Fruit fly (Drosophila melanogaster) whole organism, embryonic: ENCODE data around the gene CG13699.

Source experiments
- Blimp-1 ChIP-seq: fragments of 200-800 bp; sonication (Bioruptor generic); optimal IDR thresholded peaks from 3 replicates; lab custom pipeline; 2018; ENCODE audit warnings: missing biosample characterization, missing genetic modification characterization, mild to moderate bottlenecking, moderate library complexity, missing genetic modification reagents
- Bteb2 ChIP-seq: fragments of 200-800 bp; sonication (Bioruptor generic); optimal IDR thresholded peaks from 2 replicates; lab custom pipeline; 2016; ENCODE audit warnings: missing biosample characterization, missing genetic modification characterization
- CG11093 ChIP-seq: fragments of 200-800 bp; sonication (Bioruptor generic); IDR thresholded peaks from 3 replicates; pipeline ENCODE4 v1.3.6; 2022; ENCODE audit warnings: missing biosample characterization, missing genetic modification characterization
- CG11723 ChIP-seq: fragments of 200-800 bp; sonication (Bioruptor generic); optimal IDR thresholded peaks from 2 replicates; lab custom pipeline; 2017; ENCODE audit warnings: missing biosample characterization, mild to moderate bottlenecking, missing genetic modification characterization
- CG12769 ChIP-seq: fragments of 200-800 bp; sonication (Bioruptor generic); optimal IDR thresholded peaks from 2 replicates; lab custom pipeline; 2019; ENCODE audit warnings: missing biosample characterization, mild to moderate bottlenecking, missing genetic modification characterization, moderate library complexity
- CG15696 ChIP-seq: fragments of 200-800 bp; sonication (Bioruptor generic); optimal IDR thresholded peaks from 2 replicates; lab custom pipeline; 2019; ENCODE audit warnings: missing biosample characterization, mild to moderate bottlenecking, missing genetic modification characterization, moderate library complexity
- CG18262 ChIP-seq: fragments of 200-800 bp; optimal IDR thresholded peaks from 3 replicates; lab custom pipeline; 2019; ENCODE audit warnings: missing biosample characterization, mild to moderate bottlenecking, missing genetic modification characterization, moderate library complexity
- CG32767 ChIP-seq: fragments of 200-800 bp; sonication (Bioruptor generic); IDR thresholded peaks from 2 replicates; pipeline ENCODE4 v1.3.6; 2022; ENCODE audit warnings: missing biosample characterization, missing genetic modification characterization
- CG32772 ChIP-seq: fragments of 200-800 bp; sonication (Bioruptor generic); IDR thresholded peaks from 2 replicates; pipeline ENCODE4 v1.3.6; 2022; ENCODE audit warnings: missing biosample characterization, missing genetic modification characterization
- CG33557 ChIP-seq: fragments of 200-800 bp; sonication (Bioruptor generic); optimal IDR thresholded peaks from 2 replicates; lab custom pipeline; 2019; ENCODE audit warnings: missing biosample characterization, mild to moderate bottlenecking, missing genetic modification characterization, moderate library complexity
- CG3407 ChIP-seq: fragments of 200-800 bp; sonication (Bioruptor generic); optimal IDR thresholded peaks from 2 replicates; lab custom pipeline; 2018; ENCODE audit warnings: missing biosample characterization, mild to moderate bottlenecking, missing genetic modification characterization
- CG4360 ChIP-seq: fragments of 200-800 bp; sonication (Bioruptor generic); IDR thresholded peaks from 2 replicates; pipeline ENCODE4 v1.3.6; 2022; ENCODE audit warnings: missing biosample characterization, missing genetic modification characterization
- CG4404 ChIP-seq: fragments of 200-800 bp; sonication (Bioruptor generic); IDR thresholded peaks from 2 replicates; pipeline ENCODE4 v1.3.6; 2022; ENCODE audit warnings: missing biosample characterization, missing genetic modification characterization
- CG4617 ChIP-seq: fragments of 200-800 bp; sonication (Bioruptor generic); optimal IDR thresholded peaks from 3 replicates; lab custom pipeline; 2016; ENCODE audit warnings: missing biosample characterization, missing genetic modification characterization, borderline replicate concordance
- CG4820 ChIP-seq: fragments of 200-800 bp; sonication (Bioruptor generic); optimal IDR thresholded peaks from 3 replicates; lab custom pipeline; 2016; ENCODE audit warnings: missing biosample characterization, missing genetic modification characterization
- CG6654 ChIP-seq: fragments of 200-800 bp; sonication (Bioruptor generic); optimal IDR thresholded peaks from 2 replicates; lab custom pipeline; 2017; ENCODE audit warnings: missing biosample characterization, mild to moderate bottlenecking, missing genetic modification characterization
- CG6683 ChIP-seq: fragments of 200-800 bp; sonication (Bioruptor generic); optimal IDR thresholded peaks from 2 replicates; lab custom pipeline; 2017; ENCODE audit warnings: missing biosample characterization, mild to moderate bottlenecking, missing genetic modification characterization, missing genetic modification reagents
- CG8765 ChIP-seq: fragments of 200-800 bp; sonication (Bioruptor generic); IDR thresholded peaks from 2 replicates; pipeline ENCODE4 v1.3.6; 2022; ENCODE audit warnings: missing biosample characterization, missing genetic modification characterization
- CG9817 ChIP-seq: fragments of 200-800 bp; sonication (Bioruptor generic); optimal IDR thresholded peaks from 2 replicates; lab custom pipeline; 2018; ENCODE audit warnings: missing biosample characterization, mild to moderate bottlenecking, missing genetic modification characterization, moderate library complexity
- Deaf1 ChIP-seq: fragments of 200-800 bp; optimal IDR thresholded peaks from 3 replicates; lab custom pipeline; 2019; ENCODE audit warnings: missing biosample characterization, mild to moderate bottlenecking, missing genetic modification characterization, moderate library complexity
- Dek ChIP-seq: fragments of 200-800 bp; sonication (Bioruptor generic); optimal IDR thresholded peaks from 3 replicates; lab custom pipeline; 2019; ENCODE audit warnings: missing biosample characterization, mild to moderate bottlenecking, missing genetic modification characterization, moderate library complexity
- Dfd ChIP-seq, 2 experiments: fragments of >200 bp; optimal IDR thresholded peaks; 2 replicates each; lab custom pipeline; 2017; ENCODE audit warnings: missing biosample characterization in 2 of 2, missing genetic modification characterization in 2 of 2
- Dip2 ChIP-seq: fragments of 200-800 bp; sonication (Bioruptor generic); IDR thresholded peaks from 2 replicates; pipeline ENCODE4 v1.3.6; 2022; ENCODE audit warnings: missing biosample characterization, missing genetic modification characterization
- Dll ChIP-seq: fragments of 200-800 bp; sonication (Bioruptor generic); IDR thresholded peaks from 4 replicates; pipeline ENCODE4 v1.3.6; 2022; ENCODE audit warnings: missing biosample characterization, missing genetic modification characterization; ENCODE audit not compliant: partially characterized antibody
- Eip74EF ChIP-seq, 2 experiments: fragments of 200-800 bp in 1 of 2; fragments of >200 bp in 1 of 2; sonication (Bioruptor generic) in 1 of 2; optimal IDR thresholded peaks; 2 replicates each; lab custom pipeline; 2017 to 2019; ENCODE audit warnings: missing biosample characterization in 2 of 2, missing genetic modification characterization in 2 of 2, mild to moderate bottlenecking in 1 of 2, moderate library complexity in 1 of 2
- HLHmδ ChIP-seq: fragments of 200-800 bp; sonication (Bioruptor generic); optimal IDR thresholded peaks from 2 replicates; lab custom pipeline; 2018; ENCODE audit warnings: missing biosample characterization, mild to moderate bottlenecking, missing genetic modification characterization, moderate library complexity
- Hr78 ChIP-seq, 2 experiments: fragments of 200-800 bp in 1 of 2; fragments of >200 bp in 1 of 2; sonication (Bioruptor generic) in 1 of 2; optimal IDR thresholded peaks; 2 replicates each; lab custom pipeline; 2017 to 2019; ENCODE audit warnings: missing biosample characterization in 2 of 2, missing genetic modification characterization in 2 of 2, mild to moderate bottlenecking in 1 of 2, moderate library complexity in 1 of 2
- Oaz ChIP-seq: fragments of 200-800 bp; sonication (Bioruptor generic); IDR thresholded peaks from 2 replicates; pipeline ENCODE4 v1.3.6; 2022; ENCODE audit warnings: missing biosample characterization, missing genetic modification characterization
- Pdp1 ChIP-seq, 2 experiments: fragments of 200-800 bp; sonication (Bioruptor generic); optimal IDR thresholded peaks; 3 replicates each; lab custom pipeline; 2016; ENCODE audit warnings: missing biosample characterization in 2 of 2, missing genetic modification characterization in 2 of 2, mild to moderate bottlenecking in 1 of 2, moderate library complexity in 1 of 2
- Trl ChIP-seq, 3 experiments: fragments of >200 bp in 2 of 3; fragments of 200-800 bp in 1 of 3; sonication (Bioruptor generic) in 1 of 3; optimal IDR thresholded peaks; 2 replicates in 1 of 3; 3 replicates in 2 of 3; lab custom pipeline; 2016 to 2017; ENCODE audit warnings: missing biosample characterization in 1 of 3, missing genetic modification characterization in 1 of 3
- ac ChIP-seq: fragments of 200-800 bp; sonication (Bioruptor generic); optimal IDR thresholded peaks from 3 replicates; lab custom pipeline; 2017; ENCODE audit warnings: missing biosample characterization, mild to moderate bottlenecking, missing genetic modification characterization
- amos ChIP-seq: fragments of 200-800 bp; sonication (Bioruptor generic); IDR thresholded peaks from 2 replicates; pipeline ENCODE4 v1.3.6; 2022; ENCODE audit warnings: missing biosample characterization, missing genetic modification characterization; ENCODE audit not compliant: partially characterized antibody
- cg ChIP-seq: fragments of 200-800 bp; sonication (Bioruptor generic); optimal IDR thresholded peaks from 3 replicates; lab custom pipeline; 2019; ENCODE audit warnings: missing biosample characterization, mild to moderate bottlenecking, missing genetic modification characterization, moderate library complexity
- crol ChIP-seq: fragments of 200-800 bp; sonication (Bioruptor generic); IDR thresholded peaks from 2 replicates; pipeline ENCODE4 v1.3.6; 2022; ENCODE audit warnings: missing biosample characterization, missing genetic modification characterization
- da ChIP-seq: fragments of 200-800 bp; sonication (Bioruptor generic); optimal IDR thresholded peaks from 2 replicates; lab custom pipeline; 2016; ENCODE audit warnings: missing biosample characterization, missing genetic modification characterization
- dimm ChIP-seq: fragments of 200-800 bp; sonication (Bioruptor generic); IDR thresholded peaks from 2 replicates; pipeline ENCODE4 v1.3.6; 2022; ENCODE audit warnings: missing biosample characterization, missing genetic modification characterization
- fd3F ChIP-seq: fragments of 200-800 bp; sonication (Bioruptor generic); optimal IDR thresholded peaks from 2 replicates; lab custom pipeline; 2018; ENCODE audit warnings: missing biosample characterization, mild to moderate bottlenecking, missing genetic modification characterization, moderate library complexity
- fd96Cb ChIP-seq: fragments of 200-800 bp; sonication (Bioruptor generic); optimal IDR thresholded peaks from 2 replicates; lab custom pipeline; 2018; ENCODE audit warnings: missing biosample characterization, mild to moderate bottlenecking, missing genetic modification characterization, moderate library complexity
- hkb ChIP-seq, 2 experiments: fragments of 200-800 bp in 1 of 2; fragments of >200 bp in 1 of 2; sonication (Bioruptor generic) in 1 of 2; IDR thresholded peaks in 1 of 2; optimal IDR thresholded peaks in 1 of 2; 2 replicates each; pipeline versions ENCODE4 v1.3.6 to Lab custom; 2017 to 2022; ENCODE audit warnings: missing biosample characterization in 1 of 2, missing genetic modification characterization in 1 of 2
- ken ChIP-seq: fragments of 200-800 bp; sonication (Bioruptor generic); IDR thresholded peaks from 3 replicates; pipeline ENCODE4 v1.3.6; 2022; ENCODE audit warnings: missing biosample characterization, missing genetic modification characterization
- mirr ChIP-seq: fragments of 200-800 bp; sonication (Bioruptor generic); optimal IDR thresholded peaks from 3 replicates; lab custom pipeline; 2018; ENCODE audit warnings: missing biosample characterization, mild to moderate bottlenecking, missing genetic modification characterization
- nom ChIP-seq: fragments of 200-800 bp; sonication (Bioruptor generic); optimal IDR thresholded peaks from 2 replicates; lab custom pipeline; 2017; ENCODE audit warnings: missing biosample characterization, missing genetic modification characterization, mild to moderate bottlenecking, moderate library complexity, missing genetic modification reagents
- oc ChIP-seq: fragments of 200-800 bp; sonication (Bioruptor generic); optimal IDR thresholded peaks from 2 replicates; lab custom pipeline; 2018; ENCODE audit warnings: missing biosample characterization, mild to moderate bottlenecking, missing genetic modification characterization, moderate library complexity
- pros ChIP-seq: fragments of 200-800 bp; sonication (Bioruptor generic); optimal IDR thresholded peaks from 3 replicates; lab custom pipeline; 2019; ENCODE audit warnings: missing biosample characterization, mild to moderate bottlenecking, missing genetic modification characterization, moderate library complexity
- sisA ChIP-seq: fragments of 200-800 bp; sonication (Bioruptor generic); IDR thresholded peaks from 2 replicates; pipeline ENCODE4 v1.3.6; 2022; ENCODE audit warnings: missing biosample characterization, missing genetic modification characterization
- trh ChIP-seq: fragments of 200-800 bp; sonication (Bioruptor generic); optimal IDR thresholded peaks from 2 replicates; lab custom pipeline; 2016; ENCODE audit warnings: missing biosample characterization, missing genetic modification characterization
- twi ChIP-seq: fragments of 200-800 bp; optimal IDR thresholded peaks from 2 replicates; lab custom pipeline; 2019; ENCODE audit warnings: missing biosample characterization, mild to moderate bottlenecking, missing genetic modification characterization, moderate library complexity
- vvl ChIP-seq: fragments of 200-800 bp; sonication (Bioruptor generic); IDR thresholded peaks from 2 replicates; pipeline ENCODE4 v1.3.6; 2022; ENCODE audit warnings: missing biosample characterization, missing genetic modification characterization
- z ChIP-seq: fragments of 200-800 bp; sonication (Bioruptor generic); IDR thresholded peaks from 3 replicates; pipeline ENCODE4 v1.3.6; 2022; ENCODE audit warnings: missing biosample characterization, missing genetic modification characterization

CG13699 gene

DNA sequence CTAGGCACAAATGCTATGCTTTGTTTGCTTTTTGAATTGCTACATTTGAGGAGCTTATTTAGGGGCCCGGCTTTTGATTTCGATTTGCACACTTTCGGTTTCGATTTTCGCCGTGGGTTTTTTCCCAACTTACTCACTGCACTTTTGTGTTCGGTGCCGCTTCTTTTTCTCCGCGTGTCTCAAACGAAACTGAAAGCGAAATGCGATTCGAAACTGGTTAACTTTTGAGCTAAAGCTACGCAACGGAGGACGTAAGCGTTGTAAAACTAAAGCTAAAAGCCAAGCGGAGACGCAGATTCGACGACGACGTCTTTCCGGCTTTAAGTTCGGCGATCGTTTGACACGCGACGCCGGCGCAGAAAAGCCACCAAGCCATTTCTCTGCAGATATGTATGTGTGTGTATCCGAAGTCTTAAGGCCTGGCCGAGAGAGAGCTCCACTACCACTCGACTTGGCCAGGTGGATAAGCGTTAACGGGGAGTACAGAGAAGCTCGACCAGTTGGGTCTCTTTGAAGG, at the start of gene CG13699:
Gene CG13699 (minus strand): TSS at position 349 of the 517 bp plus-strand sequence.
- TF ChIP-seq CG33557 (GFP tag; lab: Kevin White, UChicago) (no peak), CG3407 (no peak), Dll (GFP tag; lab: Robert Waterston, UW) (no peak), amos (GFP tag; lab: Robert Waterston, UW) (no peak), HLHmδ (GFP tag; lab: Kevin White, UChicago) (no peak), mirr (GFP tag; lab: Kevin White, UChicago) (no peak), vvl (GFP tag; lab: Robert Waterston, UW) (no peak), fd96Cb (tag; lab: Kevin White, UChicago) (no peak), fd3F (GFP tag; lab: Kevin White, UChicago) (no peak), Eip74EF (GFP tag; optimal IDR thresholded peaks at IDR 0.05; lab: Kevin White, UChicago) (peak in 1 of 2 experiments; percentile 24), Blimp-1 (GFP tag; lab: Kevin White, UChicago) (peak; percentile 98), oc (peak; percentile 61), nom (GFP tag; lab: Kevin White, UChicago) (no peak), CG6683 (GFP tag; lab: Kevin White, UChicago) (no peak), CG12769 (tag; lab: Kevin White, UChicago) (peak; percentile 33), z (GFP tag; lab: Robert Waterston, UW) (peak; percentile 68; the same call in 2 of the 3 replicates), CG15696 (tag; lab: Kevin White, UChicago) (no peak), CG11093 (GFP tag; lab: Robert Waterston, UW) (no peak), twi (tag; lab: Kevin White, UChicago) (no peak), trh (GFP tag; lab: Kevin White, UChicago) (no peak), crol (GFP tag; lab: Robert Waterston, UW) (no peak), CG9817 (tag; lab: Kevin White, UChicago) (no peak), Deaf1 (tag; lab: Kevin White, UChicago) (peak; percentile 64), Dip2 (no peak), CG4404 (GFP tag; lab: Robert Waterston, UW) (no peak), CG32767 (GFP tag; lab: Robert Waterston, UW) (no peak), CG4820 (GFP tag; lab: Kevin White, UChicago) (no peak), CG8765 (GFP tag; lab: Robert Waterston, UW) (no peak), CG11723 (GFP tag; lab: Kevin White, UChicago) (no peak), Dek (tag; lab: Kevin White, UChicago) (no peak), CG6654 (GFP tag; lab: Kevin White, UChicago) (no peak), Oaz (GFP tag; lab: Robert Waterston, UW) (no peak), sisA (no peak), Pdp1 (GFP tag; optimal IDR thresholded peaks at IDR 0.05; lab: Kevin White, UChicago) (peak in 1 of 2 experiments; percentile 11), CG4617 (no peak), ken (GFP tag; lab: Robert Waterston, UW) (no peak), Bteb2 (GFP tag; lab: Kevin White, UChicago) (no peak), CG32772 (GFP tag; lab: Robert Waterston, UW) (no peak), CG18262 (tag; lab: Kevin White, UChicago) (no peak), cg (peak; percentile 30), da (no peak), pros (GFP tag; lab: Kevin White, UChicago) (peak; percentile 17), ac (GFP tag; lab: Kevin White, UChicago) (no peak), Hr78 (GFP tag; optimal IDR thresholded peaks at IDR 0.05; lab: Kevin White, UChicago) (peak in 1 of 2 experiments; percentile 28), hkb (optimal IDR thresholded peaks at IDR 0.05; lab: Kevin White, UChicago) (no peak), hkb (GFP tag; IDR thresholded peaks at IDR 0.05; lab: Robert Waterston, UW) (0 out of 2 replicates have a peak, but pooled peaks have one; percentile 22), dimm (no peak), Dfd (GFP tag; optimal IDR thresholded peaks at IDR 0.05; lab: Kevin White, UChicago) (no peak), CG4360 (no peak), Trl (optimal IDR thresholded peaks at IDR 0.05; lab: Kevin White, UChicago) (peak in 1 of 2 experiments; percentile 3), Trl (GFP tag; optimal IDR thresholded peaks at IDR 0.05; lab: Kevin White, UChicago) (no peak)
